Worm (Caenorhabditis elegans): Measurements from ENCODE around the gene lido-6.

ce11 chrX:17080635-17081376 lies 34.2 kb downstream of the lido-6 start, which contains the start of the genes irld-23 and C08A9.10:
- TF ChIP-seq F49E8.2 (tag; optimal IDR thresholded peaks at IDR 0.05; ENCODE audit: borderline replicate concordance) (no peak), ama-1 (optimal IDR thresholded peaks at IDR 0.05) (no peak), aly-2 (tag; optimal IDR thresholded peaks at IDR 0.05) (no peak)
